Fruit fly (Drosophila melanogaster) whole organism, prepupa: ENCODE results near the gene CG44158.

Experiments used
- Blimp-1 ChIP-seq: fragments of 200-800 bp; sonication (Bioruptor generic); optimal IDR thresholded peaks from 3 replicates; lab custom pipeline; 2017; ENCODE audit warnings: missing biosample characterization, missing genetic modification characterization, mild to moderate bottlenecking, moderate library complexity, missing genetic modification reagents
- CG10631 ChIP-seq: fragments of 200-800 bp; sonication (Bioruptor generic); optimal IDR thresholded peaks from 2 replicates; lab custom pipeline; 2016; ENCODE audit warnings: missing biosample characterization, missing genetic modification characterization
- CG11294 ChIP-seq: fragments of 200-800 bp; sonication (Bioruptor generic); IDR thresholded peaks from 2 replicates; pipeline ENCODE4 v1.3.6; 2022; ENCODE audit warnings: missing biosample characterization, missing genetic modification characterization
- CG11762 ChIP-seq: fragments of 200-800 bp; sonication (Bioruptor generic); optimal IDR thresholded peaks from 3 replicates; lab custom pipeline; 2016; ENCODE audit warnings: missing biosample characterization, missing genetic modification characterization; ENCODE audit not compliant: insufficient read depth
- CG11902 ChIP-seq: fragments of 200-800 bp; sonication (Bioruptor generic); optimal IDR thresholded peaks from 3 replicates; lab custom pipeline; 2016; ENCODE audit warnings: missing biosample characterization, missing genetic modification characterization
- CG15336 ChIP-seq: fragments of 200-800 bp; sonication (Bioruptor generic); IDR thresholded peaks from 2 replicates; pipeline ENCODE4 v1.3.6; 2022; ENCODE audit warnings: missing biosample characterization, missing genetic modification characterization
- CG1621 ChIP-seq: fragments of 200-800 bp; sonication (Bioruptor generic); optimal IDR thresholded peaks from 3 replicates; lab custom pipeline; 2018; ENCODE audit warnings: missing biosample characterization, mild to moderate bottlenecking, missing genetic modification characterization
- CG16779 ChIP-seq: fragments of 200-800 bp; sonication (Bioruptor generic); optimal IDR thresholded peaks from 3 replicates; lab custom pipeline; 2017; ENCODE audit warnings: missing biosample characterization, mild to moderate bottlenecking, missing genetic modification characterization
- CG31627 ChIP-seq: fragments of 200-800 bp; sonication (Bioruptor generic); optimal IDR thresholded peaks from 3 replicates; lab custom pipeline; 2016; ENCODE audit warnings: missing biosample characterization, missing genetic modification characterization
- CG32006 ChIP-seq: fragments of 200-800 bp; sonication (Bioruptor generic); optimal IDR thresholded peaks from 3 replicates; lab custom pipeline; 2017; ENCODE audit warnings: missing biosample characterization, mild to moderate bottlenecking, missing genetic modification characterization
- CG34406 ChIP-seq: fragments of 200-800 bp; sonication (Bioruptor generic); optimal IDR thresholded peaks from 3 replicates; lab custom pipeline; 2016; ENCODE audit warnings: missing biosample characterization, missing genetic modification characterization
- CG3919 ChIP-seq: fragments of 200-800 bp; sonication (Bioruptor generic); optimal IDR thresholded peaks from 3 replicates; lab custom pipeline; 2016; ENCODE audit warnings: missing biosample characterization, missing genetic modification characterization
- CG4318 ChIP-seq: fragments of 200-800 bp; sonication (Bioruptor generic); optimal IDR thresholded peaks from 3 replicates; lab custom pipeline; 2017; ENCODE audit warnings: missing biosample characterization, mild to moderate bottlenecking, missing genetic modification characterization
- CG6163 ChIP-seq: fragments of 200-800 bp; sonication (Bioruptor generic); IDR thresholded peaks from 3 replicates; pipeline ENCODE4 v1.3.6; 2022; ENCODE audit warnings: missing biosample characterization, missing genetic modification characterization
- CG6276 ChIP-seq: fragments of 200-800 bp; sonication (Bioruptor generic); optimal IDR thresholded peaks from 2 replicates; lab custom pipeline; 2017; ENCODE audit warnings: missing biosample characterization, mild to moderate bottlenecking, missing genetic modification characterization
- CG6792 ChIP-seq: fragments of 200-800 bp; sonication (Bioruptor generic); optimal IDR thresholded peaks from 3 replicates; lab custom pipeline; 2016; ENCODE audit warnings: missing biosample characterization, missing genetic modification characterization
- CG7368 ChIP-seq: fragments of 200-800 bp; sonication (Bioruptor generic); optimal IDR thresholded peaks from 3 replicates; lab custom pipeline; 2016; ENCODE audit warnings: missing biosample characterization, missing genetic modification characterization
- CG8319 ChIP-seq: fragments of 200-800 bp; sonication (Bioruptor generic); optimal IDR thresholded peaks from 3 replicates; lab custom pipeline; 2016; ENCODE audit warnings: missing biosample characterization, missing genetic modification characterization
- CG8632 ChIP-seq: fragments of 200-800 bp; sonication (Bioruptor generic); optimal IDR thresholded peaks from 3 replicates; lab custom pipeline; 2016; ENCODE audit warnings: missing biosample characterization, missing genetic modification characterization
- CG9139 ChIP-seq: fragments of 200-800 bp; sonication (Bioruptor generic); optimal IDR thresholded peaks from 3 replicates; lab custom pipeline; 2017; ENCODE audit warnings: missing biosample characterization, mild to moderate bottlenecking, missing genetic modification characterization
- Eip75B ChIP-seq: fragments of 200-800 bp; sonication (Bioruptor generic); optimal IDR thresholded peaks from 3 replicates; lab custom pipeline; 2016; ENCODE audit warnings: missing biosample characterization, missing genetic modification characterization
- Eip78C ChIP-seq: fragments of 200-800 bp; sonication (Bioruptor generic); peaks from one replicate; lab custom pipeline; 2016; ENCODE audit warnings: missing biosample characterization, missing genetic modification characterization
- Eip93F ChIP-seq: fragments of 200-800 bp; sonication (Bioruptor generic); optimal IDR thresholded peaks from 2 replicates; lab custom pipeline; 2016; ENCODE audit warnings: missing biosample characterization, mild to moderate bottlenecking, missing genetic modification characterization
- Ets96B ChIP-seq: fragments of 200-800 bp; optimal IDR thresholded peaks from 2 replicates; lab custom pipeline; 2019; ENCODE audit warnings: missing biosample characterization, mild to moderate bottlenecking, missing genetic modification characterization, moderate library complexity
- Gug ChIP-seq: fragments of 200-800 bp; sonication (Bioruptor generic); IDR thresholded peaks from 2 replicates; pipeline ENCODE4 v1.3.6; 2022; ENCODE audit warnings: missing biosample characterization, missing genetic modification characterization
- Hr38 ChIP-seq: sonication (Bioruptor generic); optimal IDR thresholded peaks from 2 replicates; lab custom pipeline; 2016; ENCODE audit warnings: missing biosample characterization, missing genetic modification characterization
- Hr39 ChIP-seq: fragments of 200-800 bp; sonication (Bioruptor generic); optimal IDR thresholded peaks from 2 replicates; lab custom pipeline; 2016; ENCODE audit warnings: missing biosample characterization, missing genetic modification characterization
- Hr4 ChIP-seq: fragments of 200-800 bp; sonication (Bioruptor generic); optimal IDR thresholded peaks from 3 replicates; lab custom pipeline; 2016; ENCODE audit warnings: missing biosample characterization, missing genetic modification characterization
- Lpt ChIP-seq: fragments of 200-800 bp; sonication (Bioruptor generic); optimal IDR thresholded peaks from 3 replicates; lab custom pipeline; 2016; ENCODE audit warnings: missing biosample characterization, missing genetic modification characterization
- Met ChIP-seq: fragments of 200-800 bp; sonication (Bioruptor generic); optimal IDR thresholded peaks from 3 replicates; lab custom pipeline; 2016; ENCODE audit warnings: missing biosample characterization, missing genetic modification characterization
- OdsH ChIP-seq: fragments of 200-800 bp; sonication (Bioruptor generic); optimal IDR thresholded peaks from 3 replicates; lab custom pipeline; 2016; ENCODE audit warnings: missing biosample characterization, missing genetic modification characterization
- Smox ChIP-seq: fragments of 200-800 bp; sonication (Bioruptor generic); optimal IDR thresholded peaks from 3 replicates; lab custom pipeline; 2016; ENCODE audit warnings: missing biosample characterization, missing genetic modification characterization
- Sox102F ChIP-seq: fragments of 200-800 bp; sonication (Bioruptor generic); optimal IDR thresholded peaks from 2 replicates; lab custom pipeline; 2016; ENCODE audit warnings: missing biosample characterization, mild to moderate bottlenecking, missing genetic modification characterization
- Sox14 ChIP-seq: fragments of 200-800 bp; sonication (Bioruptor generic); optimal IDR thresholded peaks from 3 replicates; lab custom pipeline; 2016; ENCODE audit warnings: missing biosample characterization, missing genetic modification characterization
- Sox15 ChIP-seq: fragments of 200-800 bp; sonication (Bioruptor generic); optimal IDR thresholded peaks from 3 replicates; lab custom pipeline; 2016; ENCODE audit warnings: missing biosample characterization, missing genetic modification characterization
- achi ChIP-seq: fragments of 200-800 bp; sonication (Bioruptor generic); optimal IDR thresholded peaks from 3 replicates; lab custom pipeline; 2016; ENCODE audit warnings: missing biosample characterization, missing genetic modification characterization
- acj6 ChIP-seq: fragments of 200-800 bp; sonication (Bioruptor generic); optimal IDR thresholded peaks from 3 replicates; lab custom pipeline; 2016; ENCODE audit warnings: missing biosample characterization, missing genetic modification characterization
- cyc ChIP-seq: fragments of 200-800 bp; sonication (Bioruptor generic); optimal IDR thresholded peaks from 3 replicates; lab custom pipeline; 2016; ENCODE audit warnings: missing biosample characterization, missing genetic modification characterization
- dac ChIP-seq: fragments of 200-800 bp; sonication (Bioruptor generic); optimal IDR thresholded peaks from 2 replicates; lab custom pipeline; 2017; ENCODE audit warnings: missing biosample characterization, mild to moderate bottlenecking, missing genetic modification characterization
- dsx ChIP-seq: fragments of 200-800 bp; optimal IDR thresholded peaks from 3 replicates; lab custom pipeline; 2019; ENCODE audit warnings: missing biosample characterization, mild to moderate bottlenecking, missing genetic modification characterization, moderate library complexity; ENCODE audit not compliant: poor library complexity, severe bottlenecking
- eg ChIP-seq: fragments of 200-800 bp; sonication (Bioruptor generic); IDR thresholded peaks from 3 replicates; pipeline ENCODE4 v1.3.6; 2022; ENCODE audit warnings: missing biosample characterization, missing genetic modification characterization
- esn ChIP-seq: fragments of 200-800 bp; sonication (Bioruptor generic); optimal IDR thresholded peaks from 2 replicates; lab custom pipeline; 2016; ENCODE audit warnings: missing biosample characterization, mild to moderate bottlenecking, missing genetic modification characterization, moderate library complexity
- fd85E ChIP-seq: fragments of 200-800 bp; sonication (Bioruptor generic); optimal IDR thresholded peaks from 3 replicates; lab custom pipeline; 2016; ENCODE audit warnings: missing biosample characterization, missing genetic modification characterization
- fkh ChIP-seq: fragments of 200-800 bp; sonication (Bioruptor generic); optimal IDR thresholded peaks from 3 replicates; lab custom pipeline; 2017; ENCODE audit warnings: missing biosample characterization, mild to moderate bottlenecking, missing genetic modification characterization, moderate library complexity
- lz ChIP-seq: fragments of 200-800 bp; sonication (Bioruptor generic); optimal IDR thresholded peaks from 3 replicates; lab custom pipeline; 2016; ENCODE audit warnings: missing biosample characterization, missing genetic modification characterization
- net ChIP-seq: fragments of 200-800 bp; sonication (Bioruptor generic); optimal IDR thresholded peaks from 3 replicates; lab custom pipeline; 2016; ENCODE audit warnings: missing biosample characterization, missing genetic modification characterization
- pdm3 ChIP-seq: fragments of 200-800 bp; sonication (Bioruptor generic); optimal IDR thresholded peaks from 3 replicates; lab custom pipeline; 2016; ENCODE audit warnings: missing biosample characterization, missing genetic modification characterization
- salr ChIP-seq, 2 experiments: fragments of 200-800 bp; sonication (Bioruptor generic); optimal IDR thresholded peaks; 3 replicates each; lab custom pipeline; 2016 to 2018; ENCODE audit warnings: missing biosample characterization in 2 of 2, missing genetic modification characterization in 2 of 2, mild to moderate bottlenecking in 1 of 2
- spab ChIP-seq: fragments of 200-800 bp; sonication (Bioruptor generic); optimal IDR thresholded peaks from 2 replicates; lab custom pipeline; 2017; ENCODE audit warnings: missing biosample characterization, mild to moderate bottlenecking, missing genetic modification characterization, missing genetic modification reagents
- ss ChIP-seq, 2 experiments: fragments of 200-800 bp; sonication (Bioruptor generic); optimal IDR thresholded peaks; 2 replicates in 1 of 2; 3 replicates in 1 of 2; lab custom pipeline; 2017 to 2018; ENCODE audit warnings: mild to moderate bottlenecking in 2 of 2, missing biosample characterization in 2 of 2, missing genetic modification characterization in 2 of 2, moderate library complexity in 1 of 2
- topi ChIP-seq: fragments of 200-800 bp; sonication (Bioruptor generic); optimal IDR thresholded peaks from 3 replicates; lab custom pipeline; 2016; ENCODE audit warnings: missing biosample characterization, missing genetic modification characterization
- vri ChIP-seq: fragments of 200-800 bp; sonication (Bioruptor generic); optimal IDR thresholded peaks from 3 replicates; lab custom pipeline; 2016; ENCODE audit warnings: missing biosample characterization, mild to moderate bottlenecking, missing genetic modification characterization

Gene CG44158

DNA sequence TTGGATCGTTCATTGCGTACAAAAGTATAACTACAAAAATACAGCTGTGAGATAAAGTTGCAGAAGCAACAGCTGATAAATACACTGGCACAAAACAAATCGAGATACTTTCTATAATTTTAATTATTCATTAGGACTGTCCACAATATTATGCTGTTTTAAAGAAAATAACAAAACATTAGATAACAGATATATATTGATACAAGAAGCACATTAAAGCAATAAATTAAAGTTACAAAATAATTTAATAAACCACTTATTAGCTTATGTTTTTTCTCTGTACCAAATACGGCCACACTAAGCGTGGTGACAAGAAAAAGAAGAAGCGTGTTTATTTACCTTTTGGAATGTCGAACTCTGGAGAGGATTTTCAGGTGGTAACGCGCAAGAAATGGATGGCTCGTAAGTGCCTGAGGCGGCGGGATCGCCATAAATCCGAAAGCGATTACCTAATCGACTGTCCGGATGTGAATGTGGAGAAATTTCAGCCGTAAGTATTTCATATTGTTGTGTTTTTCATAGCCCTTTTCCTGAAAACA is 11.7 kb downstream of the CG44158 start, which contains the start of the genes CG7988 and CG7183:
Gene CG7988 (plus strand): TSS at position 316 of the 539 bp plus-strand sequence.
Gene CG7183 (minus strand): TSS at position 489 of the 539 bp plus-strand sequence.
- TF ChIP-seq lz (GFP tag; lab: Kevin White, UChicago) (peak; percentile 99), topi (peak; percentile 98), fd85E (GFP tag; lab: Kevin White, UChicago) (no peak), esn (GFP tag; lab: Kevin White, UChicago) (peak; percentile 99), Lpt (GFP tag; lab: Kevin White, UChicago) (peak; percentile 92), Sox15 (peak; percentile 97), fkh (GFP tag; lab: Kevin White, UChicago) (peak; percentile 98), CG6792 (GFP tag; lab: Kevin White, UChicago) (peak; percentile 98), CG6276 (GFP tag; lab: Kevin White, UChicago) (peak; percentile 88), CG10631 (GFP tag; lab: Kevin White, UChicago) (peak; percentile 99), CG8319 (GFP tag; lab: Kevin White, UChicago) (peak; percentile 95), salr (GFP tag; optimal IDR thresholded peaks at IDR 0.05; lab: Kevin White, UChicago) (peak; percentile 92 to 97), Eip75B (peak; percentile 98), Smox (peak; percentile 98), CG1621 (peak; percentile 94), CG4318 (GFP tag; lab: Kevin White, UChicago) (no peak), Hr38 (GFP tag; lab: Kevin White, UChicago) (peak; percentile 60), CG6163 (GFP tag; lab: Robert Waterston, UW) (peak; percentile 98), CG32006 (GFP tag; lab: Kevin White, UChicago) (peak; percentile 98), CG34406 (peak; percentile 98), Met (GFP tag; lab: Kevin White, UChicago) (peak; percentile 98), Blimp-1 (GFP tag; lab: Kevin White, UChicago) (peak; percentile 85), vri (GFP tag; lab: Kevin White, UChicago) (no peak), eg (GFP tag; lab: Robert Waterston, UW) (peak; percentile 99), Eip93F (peak; percentile 82), net (GFP tag; lab: Kevin White, UChicago) (peak; percentile 97), Sox14 (GFP tag; lab: Kevin White, UChicago) (peak; percentile 98), Eip78C (GFP tag; lab: Kevin White, UChicago) (peak; percentile 99), CG16779 (peak; percentile 89), CG3919 (peak; percentile 96), CG7368 (GFP tag; lab: Kevin White, UChicago) (peak; percentile 93), CG11902 (GFP tag; lab: Kevin White, UChicago) (peak; percentile 95), Hr4 (peak; percentile 98), ss (GFP tag; optimal IDR thresholded peaks at IDR 0.05; lab: Kevin White, UChicago) (peak; percentile 86 to 95), Ets96B (tag; lab: Kevin White, UChicago) (peak; percentile 98), spab (GFP tag; lab: Kevin White, UChicago) (peak; percentile 90), CG8632 (GFP tag; lab: Kevin White, UChicago) (peak; percentile 98), Gug (GFP tag; lab: Robert Waterston, UW) (peak; percentile 99), CG31627 (GFP tag; lab: Kevin White, UChicago) (peak; percentile 99), dac (peak; percentile 80), achi (GFP tag; lab: Kevin White, UChicago) (peak; percentile 97), acj6 (GFP tag; lab: Kevin White, UChicago) (peak; percentile 98), CG15336 (GFP tag; lab: Robert Waterston, UW) (peak; percentile 97), Hr39 (GFP tag; lab: Kevin White, UChicago) (peak; percentile 98), OdsH (GFP tag; lab: Kevin White, UChicago) (peak; percentile 99), CG9139 (GFP tag; lab: Kevin White, UChicago) (peak; percentile 93), Sox102F (GFP tag; lab: Kevin White, UChicago) (peak; percentile 95), CG11762 (peak; percentile 92), dsx (GFP tag; lab: Kevin White, UChicago) (peak; percentile 97), pdm3 (GFP tag; lab: Kevin White, UChicago) (peak; percentile 99), CG11294 (GFP tag; lab: Robert Waterston, UW) (peak; percentile 97), cyc (peak; percentile 97)
